Fruit fly (Drosophila melanogaster) whole organism, wandering third instar larva: ENCODE data around the gene Ostgamma.

Experiments used
- Abd-B ChIP-seq: fragments of >200 bp; optimal IDR thresholded peaks from 2 replicates; lab custom pipeline; 2017; ENCODE audit warnings: missing biosample characterization, missing genetic modification characterization
- CG9705 ChIP-seq: fragments of 200-800 bp; sonication (Bioruptor generic); optimal IDR thresholded peaks from 2 replicates; lab custom pipeline; 2018; ENCODE audit warnings: missing biosample characterization, mild to moderate bottlenecking, missing genetic modification characterization
- Dfd ChIP-seq: fragments of >200 bp; optimal IDR thresholded peaks from 2 replicates; lab custom pipeline; 2017; ENCODE audit warnings: missing biosample characterization, missing genetic modification characterization
- GATAd ChIP-seq: sonication (Bioruptor generic); optimal IDR thresholded peaks from 2 replicates; lab custom pipeline; 2016; ENCODE audit warnings: missing biosample characterization, missing genetic modification characterization
- HLH106 ChIP-seq: fragments of 200-800 bp; optimal IDR thresholded peaks from 3 replicates; lab custom pipeline; 2019; ENCODE audit warnings: missing biosample characterization, mild to moderate bottlenecking, missing genetic modification characterization, moderate library complexity
- Hnf4 ChIP-seq: fragments of 200-800 bp; sonication (Bioruptor generic); optimal IDR thresholded peaks from 2 replicates; lab custom pipeline; 2016; ENCODE audit warnings: missing biosample characterization, mild to moderate bottlenecking, missing genetic modification characterization
- Hr78 ChIP-seq: fragments of >200 bp; optimal IDR thresholded peaks from 2 replicates; lab custom pipeline; 2017; ENCODE audit warnings: missing biosample characterization, missing genetic modification characterization
- Jra ChIP-seq: sonication (Bioruptor generic); optimal IDR thresholded peaks from 2 replicates; lab custom pipeline; 2016; ENCODE audit warnings: missing biosample characterization, missing genetic modification characterization
- Mio ChIP-seq: sonication (Bioruptor generic); optimal IDR thresholded peaks from 2 replicates; lab custom pipeline; 2016; ENCODE audit warnings: missing biosample characterization, missing genetic modification characterization
- Myc ChIP-seq: fragments of >200 bp; optimal IDR thresholded peaks from 2 replicates; lab custom pipeline; 2017
- N ChIP-seq: fragments of >200 bp; optimal IDR thresholded peaks from 2 replicates; lab custom pipeline; 2018; ENCODE audit warnings: missing biosample characterization, missing external identifiers, missing genetic modification characterization
- OdsH ChIP-seq: fragments of 200-800 bp; sonication (Bioruptor generic); optimal IDR thresholded peaks from 2 replicates; lab custom pipeline; 2016; ENCODE audit warnings: missing biosample characterization, mild to moderate bottlenecking, missing genetic modification characterization
- Rel ChIP-seq, 2 experiments: fragments of 200-800 bp; sonication (Bioruptor generic) in 1 of 2; optimal IDR thresholded peaks; 2 replicates in 1 of 2; 3 replicates in 1 of 2; lab custom pipeline; 2016 to 2019; ENCODE audit warnings: mild to moderate bottlenecking in 2 of 2, missing biosample characterization in 2 of 2, missing genetic modification characterization in 2 of 2, moderate library complexity in 1 of 2
- Sp1 ChIP-seq: fragments of 200-800 bp; sonication (Bioruptor generic); optimal IDR thresholded peaks from 3 replicates; lab custom pipeline; 2019; ENCODE audit warnings: missing biosample characterization, mild to moderate bottlenecking, missing genetic modification characterization, moderate library complexity
- br ChIP-seq: fragments of 200-800 bp; sonication (Bioruptor generic); optimal IDR thresholded peaks from 2 replicates; lab custom pipeline; 2016; ENCODE audit warnings: missing biosample characterization, missing genetic modification characterization
- brk ChIP-seq: fragments of 200-800 bp; sonication (Bioruptor generic); optimal IDR thresholded peaks from 2 replicates; lab custom pipeline; 2016; ENCODE audit warnings: missing biosample characterization, mild to moderate bottlenecking, missing genetic modification characterization
- dl ChIP-seq, 2 experiments: fragments of 175-275, 200-275 bp in 1 of 2; fragments of 200-275 bp in 1 of 2; sonication (Bioruptor generic); optimal IDR thresholded peaks; lab custom pipeline; 2018; ENCODE audit warnings: mild to moderate bottlenecking in 2 of 2, missing biosample characterization in 2 of 2, missing genetic modification characterization in 2 of 2, moderate library complexity in 2 of 2; ENCODE audit not compliant: partially characterized antibody in 2 of 2, insufficient read depth in 1 of 2
- dmrt93B ChIP-seq: fragments of 200-800 bp; sonication (Bioruptor generic); optimal IDR thresholded peaks from 2 replicates; lab custom pipeline; 2018; ENCODE audit warnings: missing biosample characterization, mild to moderate bottlenecking, missing genetic modification characterization
- dsf ChIP-seq: sonication (Bioruptor generic); optimal IDR thresholded peaks from 2 replicates; lab custom pipeline; 2016; ENCODE audit warnings: missing biosample characterization, missing genetic modification characterization, borderline replicate concordance
- ey ChIP-seq: fragments of 200-800 bp; sonication (Bioruptor generic); optimal IDR thresholded peaks from 2 replicates; lab custom pipeline; 2016; ENCODE audit warnings: missing biosample characterization, missing genetic modification characterization
- foxo ChIP-seq, 2 experiments: fragments of 200-800 bp; sonication (Bioruptor generic); optimal IDR thresholded peaks; 2 replicates in 1 of 2; 3 replicates in 1 of 2; lab custom pipeline; 2016 to 2017; ENCODE audit warnings: missing biosample characterization in 2 of 2, missing genetic modification characterization in 2 of 2
- fru ChIP-seq: fragments of 200-800 bp; sonication (Bioruptor generic); optimal IDR thresholded peaks from 3 replicates; lab custom pipeline; 2016; ENCODE audit warnings: missing biosample characterization, mild to moderate bottlenecking, missing genetic modification characterization
- h ChIP-seq: fragments of 200-800 bp; sonication (Bioruptor generic); optimal IDR thresholded peaks from 3 replicates; lab custom pipeline; 2016; ENCODE audit warnings: missing biosample characterization, mild to moderate bottlenecking, missing genetic modification characterization
- jim ChIP-seq: fragments of 175-275, 200-325 bp; sonication (Bioruptor generic); optimal IDR thresholded peaks from 2 replicates; lab custom pipeline; 2016; ENCODE audit warnings: missing biosample characterization, mild to moderate bottlenecking, missing genetic modification characterization
- lola ChIP-seq: fragments of >200 bp; optimal IDR thresholded peaks from 2 replicates; lab custom pipeline; 2017; ENCODE audit warnings: missing biosample characterization, missing genetic modification characterization
- pan ChIP-seq: fragments of >200 bp; optimal IDR thresholded peaks from 2 replicates; lab custom pipeline; 2017
- rgr ChIP-seq: fragments of 200-800 bp; sonication (Bioruptor generic); optimal IDR thresholded peaks from 3 replicates; lab custom pipeline; 2016; ENCODE audit warnings: missing biosample characterization, mild to moderate bottlenecking, missing genetic modification characterization
- sage ChIP-seq: fragments of 200-800 bp; sonication (Bioruptor generic); optimal IDR thresholded peaks from 2 replicates; lab custom pipeline; 2016; ENCODE audit warnings: missing biosample characterization, mild to moderate bottlenecking, missing genetic modification characterization
- sv ChIP-seq: fragments of 200-800 bp; sonication (Bioruptor generic); optimal IDR thresholded peaks from 3 replicates; lab custom pipeline; 2016; ENCODE audit warnings: missing biosample characterization, missing genetic modification characterization
- tai ChIP-seq: sonication (Bioruptor generic); optimal IDR thresholded peaks from 2 replicates; lab custom pipeline; 2016; ENCODE audit warnings: missing biosample characterization, missing genetic modification characterization
- usp ChIP-seq: fragments of >200 bp; optimal IDR thresholded peaks from 2 replicates; lab custom pipeline; 2017; ENCODE audit warnings: missing biosample characterization, missing genetic modification characterization
- woc ChIP-seq: sonication (Bioruptor generic); optimal IDR thresholded peaks from 2 replicates; lab custom pipeline; 2016; ENCODE audit warnings: missing biosample characterization, mild to moderate bottlenecking, missing genetic modification characterization

The Ostgamma gene

dm6 chr2L:8290092-8290424 lies 17.9 kb downstream of the Ostgamma start:
- TF ChIP-seq usp (GFP tag; lab: Kevin White, UChicago) (no peak), CG9705 (no peak), Abd-B (no peak), dmrt93B (GFP tag; lab: Kevin White, UChicago) (no peak), Sp1 (GFP tag; lab: Kevin White, UChicago) (no peak), OdsH (GFP tag; lab: Kevin White, UChicago) (no peak), GATAd (GFP tag; lab: Kevin White, UChicago) (no peak), Hr78 (GFP tag; lab: Kevin White, UChicago) (no peak), ey (no peak), h (GFP tag; lab: Kevin White, UChicago) (no peak), Jra (GFP tag; lab: Kevin White, UChicago) (no peak), Hnf4 (no peak), sage (GFP tag; lab: Kevin White, UChicago) (no peak), N (GFP tag; lab: Kevin White, UChicago) (no peak), rgr (no peak), sv (no peak), brk (GFP tag; lab: Kevin White, UChicago) (no peak), Mio (GFP tag; lab: Kevin White, UChicago) (no peak)

- no peak for TF ChIP-seq dsf (GFP tag; lab: Kevin White, UChicago)
- TF ChIP-seq Sp1 (GFP tag; lab: Kevin White, UChicago): no peak
- no peak for TF ChIP-seq tai
- TF ChIP-seq HLH106 (tag; lab: Kevin White, UChicago): no peak
- no peak for TF ChIP-seq dl (GFP tag; optimal IDR thresholded peaks at IDR 0.05; lab: Kevin White, UChicago; ENCODE audit: insufficient read depth in 1 of 2, partially characterized antibody in 2 of 2)
- TF ChIP-seq pan: no peak
- TF ChIP-seq sage (GFP tag; lab: Kevin White, UChicago): no peak
- TF ChIP-seq br (GFP tag; lab: Kevin White, UChicago): no peak
- TF ChIP-seq ey: no peak
- no peak for TF ChIP-seq N (GFP tag; lab: Kevin White, UChicago)
- TF ChIP-seq foxo (GFP tag; optimal IDR thresholded peaks at IDR 0.05; lab: Kevin White, UChicago): no peak
These were observed 18.5 kb downstream of the Ostgamma start for dm6 chr2L:8289352-8290091.

- TF ChIP-seq Jra (GFP tag; lab: Kevin White, UChicago) (no peak), Mio (GFP tag; lab: Kevin White, UChicago) (no peak), br (GFP tag; lab: Kevin White, UChicago) (no peak), tai (no peak), CG9705 (no peak), fru (GFP tag; lab: Kevin White, UChicago) (no peak), Myc (lab: Kevin White, UChicago) (no peak)
- TF ChIP-seq, all 38 proteins: peak for 0
These were observed 19.9 kb downstream of the Ostgamma start for dm6 chr2L:8288087-8288486.

- TF ChIP-seq tai (no peak), pan (no peak), sv (no peak), usp (GFP tag; lab: Kevin White, UChicago) (no peak), lola (GFP tag; lab: Kevin White, UChicago) (no peak), dsf (GFP tag; lab: Kevin White, UChicago) (no peak), Dfd (GFP tag; lab: Kevin White, UChicago) (no peak), woc (GFP tag; lab: Kevin White, UChicago) (no peak), Rel (GFP tag; optimal IDR thresholded peaks at IDR 0.05; lab: Kevin White, UChicago) (no peak), Rel (tag; optimal IDR thresholded peaks at IDR 0.05; lab: Kevin White, UChicago) (no peak), dl (GFP tag; optimal IDR thresholded peaks at IDR 0.05; lab: Kevin White, UChicago; ENCODE audit: insufficient read depth in 1 of 2, partially characterized antibody in 2 of 2) (no peak), jim (no peak), Hr78 (GFP tag; lab: Kevin White, UChicago) (no peak), rgr (no peak)
These were observed 21.4 kb downstream of the Ostgamma start for dm6 chr2L:8286595-8286994.
